Fruit fly (Drosophila melanogaster): ENCODE results near the gene CG4174.

DNA sequence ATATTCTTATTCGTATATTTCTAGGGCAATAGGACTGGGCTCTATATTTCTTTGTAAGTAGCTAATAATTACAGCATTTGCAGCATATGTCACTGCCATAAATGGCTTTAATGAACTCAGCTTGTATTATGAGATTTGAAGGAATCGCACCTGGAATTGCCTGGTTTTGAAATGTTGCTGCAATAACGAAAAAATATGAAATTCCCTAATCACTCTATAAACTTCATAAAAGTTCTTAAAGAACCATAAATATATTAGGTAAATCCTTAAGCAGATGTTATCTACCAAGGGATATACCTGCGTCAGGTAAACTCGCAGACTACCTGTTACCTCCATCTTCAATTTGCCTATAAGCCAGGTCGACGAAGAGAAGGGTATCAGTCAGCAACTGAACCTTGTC is 29.4 kb downstream of the CG4174 start, which contains the start of gene CG7271:
- TF ChIP-seq Dll (optimal IDR thresholded peaks at IDR 0.05) (no peak), EcR (GFP tag; optimal IDR thresholded peaks at IDR 0.05) (no peak)

Data from whole organism.